Fruit fly (Drosophila melanogaster): ENCODE measurements around the gene CG8945.
A peak's percentile ranks its signal among the peaks of the same experiment; 100 is the strongest.

The CG8945 gene

DNA sequence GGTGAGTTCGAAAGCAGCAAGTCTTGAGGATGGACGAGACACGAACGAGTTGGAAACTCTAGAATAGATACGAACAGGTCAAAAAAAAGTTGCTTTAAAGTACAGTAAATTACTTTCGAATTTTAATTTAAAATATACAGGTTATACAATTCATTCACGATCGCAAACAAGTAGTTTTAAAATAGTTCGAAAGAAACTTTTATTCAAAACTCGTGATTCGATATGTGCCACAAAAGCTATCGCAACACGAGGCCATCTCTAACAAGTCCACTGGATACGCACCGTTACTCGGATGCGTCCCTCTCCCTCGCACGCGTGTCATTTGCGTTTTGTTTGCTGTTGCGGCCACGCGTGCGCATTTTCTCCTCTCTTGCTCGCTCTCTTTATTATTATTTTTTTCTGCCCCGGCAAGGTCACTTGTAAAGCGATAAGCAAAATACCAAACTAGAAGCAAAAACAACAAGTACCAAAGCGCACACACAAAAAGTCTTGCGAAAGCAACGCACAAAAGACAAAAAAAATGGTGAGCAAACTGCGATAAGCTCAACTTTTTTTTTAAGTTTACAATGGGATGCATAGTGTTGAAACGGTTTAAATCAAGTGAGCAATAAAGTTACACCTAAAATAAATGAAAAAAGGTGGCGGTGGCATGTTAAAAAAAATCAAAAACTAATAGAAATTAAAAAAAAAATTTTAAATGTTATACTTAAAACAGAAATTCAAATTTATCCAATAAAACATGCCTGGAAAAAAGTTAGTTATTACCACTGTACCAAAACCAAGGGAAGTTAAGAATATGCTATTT is 37.7 kb upstream of the CG8945 start (continued):
- TF ChIP-seq C15 (GFP tag; IDR thresholded peaks at IDR 0.05) (no peak), D19B (GFP tag; optimal IDR thresholded peaks at IDR 0.05) (peak; percentile 52), CG8478 (optimal IDR thresholded peaks at IDR 0.05) (no peak), sens-2 (GFP tag; IDR thresholded peaks at IDR 0.05) (0 out of 2 replicates have a peak, but pooled peaks have one; percentile 40), Abd-B (GFP tag; optimal IDR thresholded peaks at IDR 0.05) (peak; percentile 45), gcm (GFP tag; optimal IDR thresholded peaks at IDR 0.05) (peak; percentile 8), CG4854 (GFP tag; optimal IDR thresholded peaks at IDR 0.05) (no peak), Lim3 (GFP tag; IDR thresholded peaks at IDR 0.05) (no peak), sim (GFP tag; IDR thresholded peaks at IDR 0.05) (no peak), Bdp1 (GFP tag; optimal IDR thresholded peaks at IDR 0.05) (no peak), aop (GFP tag; IDR thresholded peaks at IDR 0.05) (no peak), CG6813 (GFP tag; optimal IDR thresholded peaks at IDR 0.05) (peak; percentile 51), Poxn (GFP tag; IDR thresholded peaks at IDR 0.05) (no peak), CG10274 (GFP tag; optimal IDR thresholded peaks at IDR 0.05) (peak; percentile 8), CG31224 (GFP tag; IDR thresholded peaks at IDR 0.05) (no peak), CG7839 (tag; optimal IDR thresholded peaks at IDR 0.05) (peak; percentile 85), Dp (GFP tag; optimal IDR thresholded peaks at IDR 0.05) (no peak), CG1529 (GFP tag; optimal IDR thresholded peaks at IDR 0.05) (no peak), grn (GFP tag; optimal IDR thresholded peaks at IDR 0.05) (peak; percentile 18), Hey (tag; optimal IDR thresholded peaks at IDR 0.05) (no peak), mam (GFP tag; optimal IDR thresholded peaks at IDR 0.05) (peak; percentile 51), CG15514 (GFP tag; optimal IDR thresholded peaks at IDR 0.05) (peak; percentile 55), klu (GFP tag; IDR thresholded peaks at IDR 0.05) (no peak), Blimp-1 (GFP tag; optimal IDR thresholded peaks at IDR 0.05) (peak; percentile 62), ash1 (GFP tag; optimal IDR thresholded peaks at IDR 0.05) (no peak), CG13287 (GFP tag; IDR thresholded peaks at IDR 0.05; ENCODE audit: partially characterized antibody) (peak; percentile 93), Usf (GFP tag; optimal IDR thresholded peaks at IDR 0.05) (no peak), ftz-f1 (GFP tag; optimal IDR thresholded peaks at IDR 0.05) (peak; percentile 86), ranshi (GFP tag; IDR thresholded peaks at IDR 0.05) (peak; percentile 68), gem (tag; optimal IDR thresholded peaks at IDR 0.05) (peak; percentile 80), br (optimal IDR thresholded peaks at IDR 0.05) (no peak), CG18599 (GFP tag; optimal IDR thresholded peaks at IDR 0.05) (peak; percentile 82), CG4328 (GFP tag; optimal IDR thresholded peaks at IDR 0.05) (peak; percentile 23), CG9727 (GFP tag; optimal IDR thresholded peaks at IDR 0.05) (peak; percentile 45), Mad (GFP tag; optimal IDR thresholded peaks at IDR 0.05) (peak; percentile 36), knrl (GFP tag; IDR thresholded peaks at IDR 0.05; ENCODE audit: partially characterized antibody) (peak; percentile 87; the same call in 2 of the 3 replicates), CG11696 (GFP tag; IDR thresholded peaks at IDR 0.05) (peak; percentile 44), CkIIα-i1 (GFP tag; IDR thresholded peaks at IDR 0.05) (no peak), CG12071 (GFP tag; optimal IDR thresholded peaks at IDR 0.05) (no peak), Ravus (GFP tag; IDR thresholded peaks at IDR 0.05) (peak; percentile 22; the same call in 1 of the 2 replicates), CG9876 (GFP tag; optimal IDR thresholded peaks at IDR 0.05) (no peak), CG6272 (GFP tag; IDR thresholded peaks at IDR 0.05) (peak; percentile 43), slp2 (GFP tag; optimal IDR thresholded peaks at IDR 0.05) (no peak), CG11695 (GFP tag; IDR thresholded peaks at IDR 0.05) (peak; percentile 83), HLH54F (GFP tag; optimal IDR thresholded peaks at IDR 0.05) (peak; percentile 1), CG7928 (GFP tag; optimal IDR thresholded peaks at IDR 0.05) (peak; percentile 3), Camta (GFP tag; optimal IDR thresholded peaks at IDR 0.05) (no peak), Antp (GFP tag; optimal IDR thresholded peaks at IDR 0.05) (peak; percentile 7), CG10543 (GFP tag; optimal IDR thresholded peaks at IDR 0.05) (peak; percentile 49), Atf-2 (GFP tag; optimal IDR thresholded peaks at IDR 0.05) (no peak), CTCF (GFP tag; optimal IDR thresholded peaks at IDR 0.05) (no peak)
